Worm (Caenorhabditis elegans): ENCODE data around the gene srh-166.
"Not testable (repeated sequence)": the region's sequence is repeated elsewhere in the genome, so short reads cannot be mapped to it uniquely, and the experiment has no call there.

The srh-166 gene

ce11 chrV:20568995-20569394 lies 43.3 kb upstream of the srh-166 start, which contains the start of gene F26F2.4:
Gene F26F2.4 (plus strand): TSS chrV:20569295.
- TF ChIP-seq M03D4.4 (tag; optimal IDR thresholded peaks at IDR 0.05); unc-62 (GFP tag; optimal IDR thresholded peaks at IDR 0.05); nhr-28 (tag; optimal IDR thresholded peaks at IDR 0.05): not testable (repeated sequence)

ce11 chrV:20566454-20566853 lies 40.8 kb upstream of the srh-166 start, which contains the start of gene F26F2.3:
Gene F26F2.3 (minus strand): TSS chrV:20566554.
- TF ChIP-seq mls-2 (tag; optimal IDR thresholded peaks at IDR 0.05) (no peak), sem-2 (GFP tag; optimal IDR thresholded peaks at IDR 0.05) (no peak), sptf-1 (tag; optimal IDR thresholded peaks at IDR 0.05) (no peak), lin-32 (GFP tag; optimal IDR thresholded peaks at IDR 0.05) (no peak), zip-8 (tag; optimal IDR thresholded peaks at IDR 0.05) (no peak)

ce11 chrV:20564054-20564453 lies 38.4 kb upstream of the srh-166 start, which contains the start of gene F26F2.13:
Gene F26F2.13 (plus strand): TSS chrV:20564354.
- not testable (repeated sequence) for TF ChIP-seq hlh-1 (tag; optimal IDR thresholded peaks at IDR 0.05); elt-1 (tag; optimal IDR thresholded peaks at IDR 0.05; ENCODE audit: borderline replicate concordance, insufficient read depth); ceh-43 (GFP tag; optimal IDR thresholded peaks at IDR 0.05)

ce11 chrV:20561795-20562194 lies 36.1 kb upstream of the srh-166 start, which contains the start of gene F26F2.1:
Gene F26F2.1 (minus strand): TSS chrV:20561895.
- TF ChIP-seq bed-3 (GFP tag; optimal IDR thresholded peaks at IDR 0.05) (no peak), ham-2 (GFP tag; optimal IDR thresholded peaks at IDR 0.05) (no peak), nhr-12 (tag; optimal IDR thresholded peaks at IDR 0.05) (no peak), nhr-76 (tag; optimal IDR thresholded peaks at IDR 0.05) (no peak), lin-13 (tag; optimal IDR thresholded peaks at IDR 0.05) (no peak), ces-1 (GFP tag; optimal IDR thresholded peaks at IDR 0.05) (no peak), ceh-39 (tag; optimal IDR thresholded peaks at IDR 0.05) (no peak), nhr-28 (tag; optimal IDR thresholded peaks at IDR 0.05) (no peak), nhr-237 (tag; optimal IDR thresholded peaks at IDR 0.05) (no peak), flh-1 (GFP tag; optimal IDR thresholded peaks at IDR 0.05) (no peak), pha-4 (tag; optimal IDR thresholded peaks at IDR 0.05) (no peak)

DNA sequence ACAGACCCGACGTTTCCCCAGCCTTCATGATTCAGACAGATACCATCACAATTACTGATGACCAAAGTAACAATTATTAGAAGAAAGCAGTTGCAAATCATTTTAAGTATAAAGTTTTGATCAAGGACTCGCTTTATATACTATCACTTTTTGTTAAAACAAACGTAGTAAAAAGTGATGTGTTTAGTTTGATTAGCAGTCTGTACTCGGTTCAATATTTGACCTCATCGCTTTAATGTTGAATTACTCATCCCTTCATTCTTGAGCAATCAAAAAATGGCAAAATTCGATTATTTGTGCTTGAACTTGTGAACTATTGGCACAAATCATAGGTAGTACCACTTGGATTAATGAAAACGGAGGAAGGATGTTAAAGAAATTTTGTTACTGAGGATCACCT lies 32.6 kb upstream of the srh-166 start, which contains the start of gene abf-4:
abf-4 (minus strand) TSS at position 101 of the 400 bp plus-strand sequence.
- TF ChIP-seq nhr-2 (tag; optimal IDR thresholded peaks at IDR 0.05) (no peak), ceh-43 (GFP tag; optimal IDR thresholded peaks at IDR 0.05) (no peak), blmp-1 (tag; optimal IDR thresholded peaks at IDR 0.05) (no peak)

DNA sequence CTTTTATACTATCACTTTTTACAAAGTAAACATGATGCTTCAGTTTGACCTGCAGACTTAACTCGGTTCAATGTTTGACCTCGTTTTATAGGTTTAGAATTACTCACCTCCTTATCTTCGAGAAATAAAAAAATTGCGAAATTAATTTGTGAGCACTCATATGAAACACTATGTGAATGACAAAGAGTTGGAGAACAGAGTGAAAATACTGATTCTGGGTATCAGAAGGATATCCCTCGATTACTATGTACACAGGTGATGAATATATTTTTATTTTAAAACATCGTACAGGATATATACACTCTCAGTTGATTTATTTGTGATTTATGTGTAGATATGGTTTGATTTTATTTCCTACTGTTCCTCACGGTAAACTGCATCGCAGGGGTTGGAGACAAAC lies 30.6 kb upstream of the srh-166 start, which contains the start of gene Y38H6C.23:
Y38H6C.23 (minus strand) TSS at position 101 of the 400 bp plus-strand sequence.
- no peak for TF ChIP-seq M03D4.4 (tag; optimal IDR thresholded peaks at IDR 0.05)
- TF ChIP-seq hlh-1 (tag; optimal IDR thresholded peaks at IDR 0.05): no peak
- TF ChIP-seq nhr-28 (tag; optimal IDR thresholded peaks at IDR 0.05): no peak
- TF ChIP-seq nhr-76 (tag; optimal IDR thresholded peaks at IDR 0.05): no peak
- no peak for TF ChIP-seq bed-3 (GFP tag; optimal IDR thresholded peaks at IDR 0.05)
- no peak for TF ChIP-seq lin-32 (GFP tag; optimal IDR thresholded peaks at IDR 0.05)
- no peak for TF ChIP-seq elt-1 (tag; optimal IDR thresholded peaks at IDR 0.05; ENCODE audit: borderline replicate concordance, insufficient read depth)
- TF ChIP-seq ceh-83 (GFP tag; optimal IDR thresholded peaks at IDR 0.05): no peak
- no peak for TF ChIP-seq ces-1 (GFP tag; optimal IDR thresholded peaks at IDR 0.05)

DNA sequence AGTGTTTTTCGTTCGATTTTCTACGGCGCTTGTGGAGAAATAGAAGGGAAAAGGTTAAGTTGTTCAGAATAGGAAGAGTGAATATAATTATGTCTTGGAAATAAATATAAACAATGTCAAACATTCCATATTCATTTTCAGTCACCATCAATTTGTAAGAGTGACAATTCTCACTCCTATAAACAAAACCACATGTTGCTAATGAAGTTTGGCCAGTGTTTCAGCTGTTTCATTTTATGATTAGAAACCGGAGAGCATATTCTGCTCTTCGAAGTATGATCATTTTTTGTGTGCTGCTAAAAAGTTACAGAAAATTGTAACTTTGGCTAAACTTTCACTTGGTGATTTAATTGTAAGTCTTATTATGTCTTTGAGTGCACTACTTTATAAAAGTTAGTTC lies 29.5 kb upstream of the srh-166 start, which contains the start of gene Y38H6C.21:
Y38H6C.21 (minus strand) TSS at position 148 of the 400 bp plus-strand sequence.
- TF ChIP-seq nhr-2 (tag; optimal IDR thresholded peaks at IDR 0.05) (no peak), nhr-28 (tag; optimal IDR thresholded peaks at IDR 0.05) (no peak), pha-4 (tag; optimal IDR thresholded peaks at IDR 0.05) (no peak), unc-39 (tag; optimal IDR thresholded peaks at IDR 0.05) (no peak), ceh-43 (GFP tag; optimal IDR thresholded peaks at IDR 0.05) (no peak), nhr-12 (tag; optimal IDR thresholded peaks at IDR 0.05) (no peak), ceh-39 (tag; optimal IDR thresholded peaks at IDR 0.05) (no peak), elt-3 (tag; optimal IDR thresholded peaks at IDR 0.05) (no peak), unc-120 (tag; optimal IDR thresholded peaks at IDR 0.05; ENCODE audit: poor library complexity, severe bottlenecking) (no peak), blmp-1 (tag; optimal IDR thresholded peaks at IDR 0.05) (no peak), tbx-8 (GFP tag; optimal IDR thresholded peaks at IDR 0.05) (no peak), zip-8 (tag; optimal IDR thresholded peaks at IDR 0.05) (no peak), bed-3 (GFP tag; optimal IDR thresholded peaks at IDR 0.05) (no peak), lin-32 (GFP tag; optimal IDR thresholded peaks at IDR 0.05) (no peak)

Measured in whole organism, mixed stage, embryonic.